Worm (Caenorhabditis elegans) whole organism, L2 larva: Measurements from ENCODE around the gene F59A6.10.

ENCODE experiments used
- lsy-2 ChIP-seq, 2 experiments: fragments of 150-350 bp in 1 of 2; sonication (generic microtip) in 1 of 2; optimal IDR thresholded peaks; 2 replicates each; lab custom pipeline; 2014 to 2017; ENCODE audit warnings: missing biosample characterization in 2 of 2, missing genetic modification characterization in 2 of 2
- unc-39 ChIP-seq: fragments of 150-350 bp; optimal IDR thresholded peaks from 2 replicates; lab custom pipeline; 2014; ENCODE audit warnings: missing biosample characterization, missing genetic modification characterization

ce11 chrII:4959719-4960118 is 44.0 kb upstream of the F59A6.10 start, which contains the start of gene ulp-2:
- TF ChIP-seq unc-39 (tag; lab: Kevin White, UChicago) (no peak), lsy-2 (tag; optimal IDR thresholded peaks at IDR 0.05; lab: Kevin White, UChicago) (peak in 1 of 2 experiments; percentile 26)
